Worm (Caenorhabditis elegans) whole organism, L1 larva: Measurements from ENCODE around the gene ptr-6.

ENCODE experiments used
- C16A3.4 ChIP-seq: fragments of 150-350 bp; optimal IDR thresholded peaks from 2 replicates; lab custom pipeline; 2014; ENCODE audit warnings: missing biosample characterization, missing genetic modification characterization
- C34B4.2 ChIP-seq: sonication (generic microtip); optimal IDR thresholded peaks from 2 replicates; lab custom pipeline; 2017; ENCODE audit warnings: mild to moderate bottlenecking, missing genetic modification characterization, missing compliant biosample characterization
- Y116A8C.19 ChIP-seq: sonication (generic microtip); optimal IDR thresholded peaks from 2 replicates; lab custom pipeline; 2016; ENCODE audit warnings: missing compliant biosample characterization, missing genetic modification characterization, borderline replicate concordance
- alr-1 ChIP-seq: fragments of 200-800 bp; sonication (Bioruptor generic); optimal IDR thresholded peaks from 2 replicates; lab custom pipeline; 2018; ENCODE audit warnings: borderline replicate concordance, mild to moderate bottlenecking, missing genetic modification characterization, missing compliant biosample characterization
- blmp-1 ChIP-seq: fragments of 150-350 bp; optimal IDR thresholded peaks from 2 replicates; lab custom pipeline; 2014; ENCODE audit warnings: missing biosample characterization, missing genetic modification characterization
- ces-1 ChIP-seq: fragments of 150-350 bp; optimal IDR thresholded peaks from 2 replicates; lab custom pipeline; 2014; ENCODE audit warnings: missing biosample characterization, missing genetic modification reagents, missing genetic modification characterization
- dpl-1 ChIP-seq, 3 experiments: fragments of 150-350 bp in 2 of 3; sonication (generic microtip) in 1 of 3; optimal IDR thresholded peaks; 2 replicates each; lab custom pipeline; 2014 to 2017; ENCODE audit warnings: missing biosample characterization in 3 of 3, missing genetic modification characterization in 3 of 3, missing genetic modification reagents in 3 of 3
- dsc-1 ChIP-seq: sonication (generic microtip); optimal IDR thresholded peaks from 2 replicates; lab custom pipeline; 2016; ENCODE audit warnings: mild to moderate bottlenecking, missing genetic modification characterization, missing compliant biosample characterization
- efl-1 ChIP-seq, 4 experiments: fragments of 150-350 bp; optimal IDR thresholded peaks in 3 of 4; peaks in 1 of 4; 1 replicate in 1 of 4; 2 replicates in 3 of 4; lab custom pipeline; 2014; ENCODE audit warnings: missing biosample characterization in 2 of 4, missing genetic modification characterization in 2 of 4, missing genetic modification reagents in 2 of 4
- elt-2 ChIP-seq: sonication (generic microtip); optimal IDR thresholded peaks from 2 replicates; lab custom pipeline; 2016; ENCODE audit warnings: missing genetic modification characterization, mild to moderate bottlenecking, inconsistent platforms, missing compliant biosample characterization, missing genetic modification reagents
- elt-3 ChIP-seq, 6 experiments: fragments of 150-350 bp in 1 of 6; sonication (generic microtip); optimal IDR thresholded peaks; 2 replicates each; lab custom pipeline; 2017 to 2018; ENCODE audit warnings: missing biosample characterization in 6 of 6, missing genetic modification characterization in 6 of 6, inconsistent platforms in 1 of 6
- fkh-8 ChIP-seq: sonication (generic microtip); optimal IDR thresholded peaks from 2 replicates; lab custom pipeline; 2016; ENCODE audit warnings: mild to moderate bottlenecking, missing genetic modification characterization, missing compliant biosample characterization
- hlh-4 ChIP-seq: sonication (generic microtip); optimal IDR thresholded peaks from 2 replicates; lab custom pipeline; 2016; ENCODE audit warnings: mild to moderate bottlenecking, missing genetic modification characterization, missing compliant biosample characterization
- hpl-2 ChIP-seq: fragments of 150-350 bp; optimal IDR thresholded peaks from 2 replicates; lab custom pipeline; 2014; ENCODE audit warnings: missing biosample characterization, missing genetic modification reagents, missing genetic modification characterization
- jun-1 ChIP-seq: fragments of 150-350 bp; optimal IDR thresholded peaks from 2 replicates; lab custom pipeline; 2014; ENCODE audit warnings: missing biosample characterization, missing genetic modification reagents, missing genetic modification characterization
- lin-13 ChIP-seq: fragments of 150-350 bp; optimal IDR thresholded peaks from 2 replicates; lab custom pipeline; 2014; ENCODE audit warnings: missing biosample characterization, missing genetic modification reagents, missing genetic modification characterization
- lin-14 ChIP-seq: fragments of 200-800 bp; sonication (Bioruptor generic); optimal IDR thresholded peaks from 2 replicates; lab custom pipeline; 2018; ENCODE audit warnings: mild to moderate bottlenecking, missing genetic modification characterization, moderate library complexity, missing compliant biosample characterization
- lin-15B ChIP-seq: fragments of 150-350 bp; sonication (generic microtip); optimal IDR thresholded peaks from 3 replicates; lab custom pipeline; 2014; ENCODE audit warnings: missing biosample characterization, missing genetic modification characterization
- lin-35 ChIP-seq, 2 experiments: fragments of 150-350 bp; optimal IDR thresholded peaks; 2 replicates each; lab custom pipeline; 2014; ENCODE audit warnings: missing biosample characterization in 2 of 2, missing genetic modification characterization in 2 of 2, missing genetic modification reagents in 2 of 2
- lin-39 ChIP-seq: fragments of 150-350 bp; optimal IDR thresholded peaks from 2 replicates; lab custom pipeline; 2014; ENCODE audit warnings: missing biosample characterization, missing genetic modification reagents, missing genetic modification characterization
- lsy-2 ChIP-seq, 2 experiments: fragments of 150-350 bp; optimal IDR thresholded peaks; 2 replicates each; lab custom pipeline; 2014; ENCODE audit warnings: missing biosample characterization in 2 of 2, missing genetic modification characterization in 2 of 2
- mab-9 ChIP-seq: fragments of 200-800 bp; sonication (Bioruptor generic); IDR thresholded peaks from 2 replicates; pipeline ENCODE4 v1.3.6; 2022; ENCODE audit warnings: missing genetic modification reagents, missing genetic modification characterization, missing compliant biosample characterization
- mdl-1 ChIP-seq, 2 experiments: fragments of 150-350 bp; optimal IDR thresholded peaks; 2 replicates each; lab custom pipeline; 2014 to 2017; ENCODE audit warnings: missing biosample characterization in 2 of 2, missing genetic modification characterization in 2 of 2, inconsistent platforms in 1 of 2
- mep-1 ChIP-seq: fragments of 150-350 bp; optimal IDR thresholded peaks from 2 replicates; lab custom pipeline; 2014; ENCODE audit warnings: missing biosample characterization, missing genetic modification characterization
- nhr-11 ChIP-seq: fragments of 150-350 bp; optimal IDR thresholded peaks from 2 replicates; lab custom pipeline; 2014; ENCODE audit warnings: missing biosample characterization, missing genetic modification characterization
- nhr-19 ChIP-seq: fragments of 200-800 bp; sonication (Bioruptor generic); conservative IDR thresholded peaks from 2 replicates; pipeline ENCODE4 v1.3.6; 2022; ENCODE audit warnings: missing genetic modification characterization, missing compliant biosample characterization
- nhr-20 ChIP-seq: sonication (generic microtip); optimal IDR thresholded peaks from 2 replicates; lab custom pipeline; 2016; ENCODE audit warnings: mild to moderate bottlenecking, missing genetic modification characterization, missing compliant biosample characterization
- nhr-47 ChIP-seq: sonication (generic microtip); optimal IDR thresholded peaks from 2 replicates; lab custom pipeline; 2016; ENCODE audit warnings: mild to moderate bottlenecking, missing genetic modification characterization, moderate library complexity, missing compliant biosample characterization
- nhr-71 ChIP-seq: sonication (generic microtip); optimal IDR thresholded peaks from 2 replicates; lab custom pipeline; 2016; ENCODE audit warnings: mild to moderate bottlenecking, missing genetic modification characterization, moderate library complexity, missing compliant biosample characterization
- nhr-85 ChIP-seq: sonication (generic microtip); peaks from one replicate; lab custom pipeline; 2016; ENCODE audit warnings: missing genetic modification characterization, inconsistent platforms, missing compliant biosample characterization
- nhr-90 ChIP-seq: sonication (generic microtip); optimal IDR thresholded peaks from 2 replicates; lab custom pipeline; 2016; ENCODE audit warnings: mild to moderate bottlenecking, missing genetic modification characterization, missing compliant biosample characterization; ENCODE audit not compliant: poor library complexity
- pag-3 ChIP-seq: sonication (generic microtip); optimal IDR thresholded peaks from 2 replicates; lab custom pipeline; 2017; ENCODE audit warnings: missing genetic modification characterization, mild to moderate bottlenecking, missing compliant biosample characterization, antibody characterized with exemption, borderline replicate concordance; ENCODE audit not compliant: insufficient read depth
- pqm-1 ChIP-seq: sonication (generic microtip); optimal IDR thresholded peaks from 3 replicates; lab custom pipeline; 2017; ENCODE audit warnings: missing biosample characterization, missing genetic modification characterization
- rnt-1 ChIP-seq: sonication (generic microtip); optimal IDR thresholded peaks from 2 replicates; lab custom pipeline; 2016; ENCODE audit warnings: mild to moderate bottlenecking, missing genetic modification characterization, moderate library complexity, missing compliant biosample characterization
- skn-1 ChIP-seq: fragments of 150-350 bp; optimal IDR thresholded peaks from 2 replicates; lab custom pipeline; 2014; ENCODE audit warnings: missing biosample characterization, missing genetic modification characterization
- snpc-4 ChIP-seq: fragments of 150-350 bp; optimal IDR thresholded peaks from 2 replicates; lab custom pipeline; 2014; ENCODE audit warnings: missing biosample characterization, missing genetic modification characterization
- snu-23 ChIP-seq: sonication (generic microtip); optimal IDR thresholded peaks from 2 replicates; lab custom pipeline; 2016; ENCODE audit warnings: missing genetic modification characterization, missing compliant biosample characterization
- sox-4 ChIP-seq: sonication (generic microtip); optimal IDR thresholded peaks from 2 replicates; lab custom pipeline; 2016; ENCODE audit warnings: missing genetic modification characterization, missing compliant biosample characterization
- sup-37 ChIP-seq: fragments of 200-800 bp; sonication (Bioruptor generic); optimal IDR thresholded peaks from 2 replicates; lab custom pipeline; 2018; ENCODE audit warnings: mild to moderate bottlenecking, missing genetic modification characterization, missing compliant biosample characterization
- tbx-2 ChIP-seq: sonication (generic microtip); optimal IDR thresholded peaks from 2 replicates; lab custom pipeline; 2016; ENCODE audit warnings: missing genetic modification characterization, missing compliant biosample characterization
- tlp-1 ChIP-seq: fragments of 150-350 bp; optimal IDR thresholded peaks from 2 replicates; lab custom pipeline; 2014; ENCODE audit warnings: missing biosample characterization, missing genetic modification characterization
- unc-30 ChIP-seq: sonication (generic microtip); optimal IDR thresholded peaks from 2 replicates; lab custom pipeline; 2017; ENCODE audit warnings: missing biosample characterization, missing genetic modification characterization
- unc-98 ChIP-seq: fragments of 200-800 bp; sonication (Bioruptor generic); IDR thresholded peaks from 2 replicates; pipeline ENCODE4 v1.3.6; 2022; ENCODE audit warnings: missing genetic modification characterization, missing compliant biosample characterization

Gene ptr-6

ce11 chrII:5202930-5203329 lies 43.7 kb downstream of the ptr-6 start, which contains the start of gene ampd-1 (continued):
- no peak for TF ChIP-seq unc-98 (GFP tag; lab: Robert Waterston, UW)
- TF ChIP-seq lin-39 (tag; lab: Kevin White, UChicago) = no peak
- TF ChIP-seq tlp-1 (tag; lab: Kevin White, UChicago) = no peak
- no peak for TF ChIP-seq mdl-1 (tag; optimal IDR thresholded peaks at IDR 0.05; lab: Kevin White, UChicago)
- TF ChIP-seq nhr-11 = no peak
- TF ChIP-seq C34B4.2 (tag; lab: Kevin White, UChicago) = no peak
- TF ChIP-seq lin-15B (tag; lab: Kevin White, UChicago) = no peak

ce11 chrII:5201922-5202562 lies 44.6 kb downstream of the ptr-6 start:
- TF ChIP-seq Y116A8C.19 (tag; lab: Kevin White, UChicago) (no peak), tlp-1 (tag; lab: Kevin White, UChicago) (peak; percentile 69), sup-37 (GFP tag; lab: Kevin White, UChicago) (no peak), C34B4.2 (tag; lab: Kevin White, UChicago) (no peak), lin-35 (GFP tag; optimal IDR thresholded peaks at IDR 0.05; lab: Kevin White, UChicago) (peak in 1 of 2 experiments; percentile 55), mep-1 (tag; lab: Kevin White, UChicago) (peak; percentile 22), ces-1 (no peak), jun-1 (tag; lab: Kevin White, UChicago) (peak; percentile 61), blmp-1 (tag; lab: Kevin White, UChicago) (peak; percentile 46), elt-3 (tag; optimal IDR thresholded peaks at IDR 0.05; lab: Kevin White, UChicago) (peak in 4 of 6 experiments; percentile 22 to 77 (median 43)), nhr-85 (peak; percentile 67), sox-4 (tag; lab: Kevin White, UChicago) (no peak), nhr-71 (tag; lab: Kevin White, UChicago) (peak; percentile 44), elt-2 (tag; lab: Kevin White, UChicago) (peak; percentile 99), lsy-2 (tag; optimal IDR thresholded peaks at IDR 0.05; lab: Kevin White, UChicago) (peak in 1 of 2 experiments; percentile 10), pqm-1 (tag; lab: Kevin White, UChicago) (peak; percentile 82), nhr-20 (peak; percentile 16), nhr-47 (tag; lab: Kevin White, UChicago) (peak; percentile 16), lin-14 (GFP tag; lab: Kevin White, UChicago) (peak; percentile 32), dsc-1 (tag; lab: Kevin White, UChicago) (peak; percentile 50), nhr-90 (tag; lab: Kevin White, UChicago) (peak; percentile 42)

DNA sequence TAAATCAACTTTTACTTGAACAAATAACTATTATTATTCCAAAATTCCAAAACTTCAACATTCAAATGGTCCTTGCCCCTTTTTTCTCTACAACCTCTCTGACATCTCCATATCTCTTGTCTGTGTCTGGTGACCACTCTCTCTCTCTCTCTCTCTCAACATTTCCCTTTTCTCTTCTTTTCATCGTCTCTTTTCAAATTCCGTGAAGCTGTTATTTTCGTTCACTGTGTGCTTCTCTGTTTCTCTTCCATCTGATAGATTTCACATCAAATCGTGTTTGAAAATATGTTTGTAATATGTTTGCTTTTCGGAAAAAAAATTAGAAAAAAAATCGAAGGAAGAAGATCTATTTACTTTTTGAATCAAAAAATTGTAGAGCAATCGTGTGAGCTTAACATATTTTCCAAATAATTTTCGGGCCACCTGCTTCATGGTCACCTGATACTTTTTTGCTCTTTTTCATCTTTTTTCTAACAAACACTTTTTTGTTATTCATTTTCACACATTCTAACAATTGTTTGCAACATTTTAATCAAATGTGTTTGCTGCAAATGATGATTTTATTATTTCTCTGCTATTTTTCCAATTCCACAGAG lies 45.6 kb downstream of the ptr-6 start:
- TF ChIP-seq blmp-1 (tag; lab: Kevin White, UChicago) (peak; percentile 87), fkh-8 (peak; percentile 23), hlh-4 (tag; lab: Kevin White, UChicago) (no peak), tlp-1 (tag; lab: Kevin White, UChicago) (no peak), tbx-2 (tag; lab: Kevin White, UChicago) (peak; percentile 46), lin-39 (tag; lab: Kevin White, UChicago) (no peak), dsc-1 (tag; lab: Kevin White, UChicago) (peak; percentile 63), lin-14 (GFP tag; lab: Kevin White, UChicago) (peak; percentile 85), elt-3 (tag; optimal IDR thresholded peaks at IDR 0.05; lab: Kevin White, UChicago) (peak in 1 of 6 experiments; percentile 45), alr-1 (tag; lab: Kevin White, UChicago) (no peak), efl-1 (optimal IDR thresholded peaks at IDR 0.05; lab: Kevin White, UChicago) (peak; percentile 49 to 50), efl-1 (GFP tag; optimal IDR thresholded peaks at IDR 0.05 in 1 of 2; lab: Kevin White, UChicago) (peak; percentile 14 to 90), elt-2 (tag; lab: Kevin White, UChicago) (no peak), unc-30 (tag; lab: Kevin White, UChicago) (no peak), nhr-47 (tag; lab: Kevin White, UChicago) (peak; percentile 28), pag-3 (no peak), dpl-1 (GFP tag; optimal IDR thresholded peaks at IDR 0.05; lab: Kevin White, UChicago) (peak in 2 of 3 experiments; percentile 11 to 23), nhr-19 (GFP tag; lab: Robert Waterston, UW) (peak; percentile 20; the same call in 1 of the 2 replicates), mdl-1 (tag; optimal IDR thresholded peaks at IDR 0.05; lab: Kevin White, UChicago) (no peak), unc-98 (GFP tag; lab: Robert Waterston, UW) (no peak), lsy-2 (tag; optimal IDR thresholded peaks at IDR 0.05; lab: Kevin White, UChicago) (peak; percentile 22 to 65), C16A3.4 (tag; lab: Kevin White, UChicago) (peak; percentile 7), snpc-4 (tag; lab: Kevin White, UChicago) (peak; percentile 38), mab-9 (GFP tag; lab: Robert Waterston, UW) (no peak), nhr-20 (peak; percentile 39), rnt-1 (tag; lab: Kevin White, UChicago) (peak; percentile 48), skn-1 (peak; percentile 26), lin-13 (no peak), snu-23 (GFP tag; lab: Kevin White, UChicago) (peak; percentile 70), hpl-2 (GFP tag; lab: Kevin White, UChicago) (no peak)
